Worm (Caenorhabditis elegans) whole organism, young adult: ENCODE results near the gene marg-1.

ENCODE experiments used
- B0019.2 ChIP-seq: fragments of 200-800 bp; sonication (Bioruptor generic); conservative IDR thresholded peaks from 2 replicates; pipeline ENCODE4 v1.3.6; 2022; ENCODE audit warnings: missing genetic modification reagents, missing genetic modification characterization, missing compliant biosample characterization
- B0336.3 ChIP-seq: fragments of 200-800 bp; sonication (Bioruptor generic); IDR thresholded peaks from 2 replicates; pipeline ENCODE4 v1.3.6; 2022; ENCODE audit warnings: missing genetic modification characterization, missing compliant biosample characterization
- C06A6.2 ChIP-seq: fragments of 200-800 bp; sonication (Bioruptor generic); conservative IDR thresholded peaks from 2 replicates; pipeline ENCODE4 v1.3.6; 2022; ENCODE audit warnings: missing genetic modification characterization, missing compliant biosample characterization
- C17E4.6 ChIP-seq: fragments of 200-800 bp; sonication (Bioruptor generic); IDR thresholded peaks from 2 replicates; pipeline ENCODE4 v1.3.6; 2022; ENCODE audit warnings: missing genetic modification reagents, missing genetic modification characterization, missing compliant biosample characterization
- D2030.7 ChIP-seq: fragments of 200-800 bp; sonication (Bioruptor generic); IDR thresholded peaks from 2 replicates; pipeline ENCODE4 v1.3.6; 2022; ENCODE audit warnings: missing genetic modification reagents, missing genetic modification characterization, missing compliant biosample characterization
- F23B12.7 ChIP-seq: sonication (generic microtip); optimal IDR thresholded peaks from 2 replicates; lab custom pipeline; 2017; ENCODE audit warnings: missing genetic modification characterization, mild to moderate bottlenecking, missing compliant biosample characterization, antibody characterized with exemption, moderate library complexity; ENCODE audit not compliant: insufficient read depth
- F49E8.2 ChIP-seq: sonication (generic microtip); optimal IDR thresholded peaks from 3 replicates; lab custom pipeline; 2017; ENCODE audit warnings: missing genetic modification characterization, mild to moderate bottlenecking, missing compliant biosample characterization, antibody characterized with exemption, moderate library complexity; ENCODE audit not compliant: insufficient read depth
- K11D2.4 ChIP-seq: fragments of 200-800 bp; sonication (Bioruptor generic); IDR thresholded peaks from 2 replicates; pipeline ENCODE4 v1.3.6; 2022; ENCODE audit warnings: missing genetic modification reagents, missing genetic modification characterization, missing compliant biosample characterization
- T26A5.8 ChIP-seq: sonication (generic microtip); optimal IDR thresholded peaks from 2 replicates; lab custom pipeline; 2016; ENCODE audit warnings: missing genetic modification characterization, missing compliant biosample characterization
- Y56A3A.18 ChIP-seq: fragments of 200-800 bp; sonication (Bioruptor generic); IDR thresholded peaks from 2 replicates; pipeline ENCODE4 v1.3.6; 2022; ENCODE audit warnings: missing genetic modification reagents, missing genetic modification characterization, missing compliant biosample characterization
- bed-1 ChIP-seq: fragments of 200-800 bp; sonication (Bioruptor generic); IDR thresholded peaks from 2 replicates; pipeline ENCODE4 v1.3.6; 2022; ENCODE audit warnings: missing genetic modification reagents, missing genetic modification characterization, missing compliant biosample characterization
- ccch-3 ChIP-seq: fragments of 200-800 bp; sonication (Bioruptor generic); optimal IDR thresholded peaks from 2 replicates; lab custom pipeline; 2018; ENCODE audit warnings: mild to moderate bottlenecking, missing genetic modification characterization, missing compliant biosample characterization
- cebp-1 ChIP-seq, 2 experiments: fragments of 200-800 bp in 1 of 2; sonication (Bioruptor generic) in 1 of 2; sonication (generic microtip) in 1 of 2; IDR thresholded peaks in 1 of 2; optimal IDR thresholded peaks in 1 of 2; 2 replicates each; pipeline versions ENCODE4 v1.3.6 to Lab custom; 2017 to 2022; ENCODE audit warnings: missing compliant biosample characterization in 2 of 2, missing genetic modification characterization in 2 of 2, mild to moderate bottlenecking in 1 of 2, missing genetic modification reagents in 1 of 2, moderate library complexity in 1 of 2
- cebp-2 ChIP-seq: fragments of 200-800 bp; sonication (Bioruptor generic); IDR thresholded peaks from 2 replicates; pipeline ENCODE4 v1.3.6; 2022; ENCODE audit warnings: missing genetic modification characterization, missing compliant biosample characterization
- ceh-100 ChIP-seq: fragments of 200-800 bp; sonication (Bioruptor generic); IDR thresholded peaks from 2 replicates; pipeline ENCODE4 v1.3.6; 2022; ENCODE audit warnings: missing genetic modification reagents, missing genetic modification characterization, missing compliant biosample characterization
- ceh-91 ChIP-seq: fragments of 200-800 bp; sonication (Bioruptor generic); IDR thresholded peaks from 2 replicates; pipeline ENCODE4 v1.3.6; 2022; ENCODE audit warnings: missing genetic modification reagents, missing genetic modification characterization, missing compliant biosample characterization
- chd-7 ChIP-seq: sonication (generic microtip); optimal IDR thresholded peaks from 2 replicates; lab custom pipeline; 2016; ENCODE audit warnings: mild to moderate bottlenecking, missing genetic modification characterization, moderate library complexity, missing compliant biosample characterization
- die-1 ChIP-seq: sonication (generic microtip); optimal IDR thresholded peaks from 2 replicates; lab custom pipeline; 2016; ENCODE audit warnings: missing genotype, mild to moderate bottlenecking, missing genetic modification characterization, missing compliant biosample characterization
- dpl-1 ChIP-seq: fragments of 150-350 bp; optimal IDR thresholded peaks from 2 replicates; lab custom pipeline; 2014; ENCODE audit warnings: missing biosample characterization, missing genetic modification reagents, missing genetic modification characterization
- egl-44 ChIP-seq: fragments of 200-800 bp; sonication (Bioruptor generic); IDR thresholded peaks from 2 replicates; pipeline ENCODE4 v1.3.6; 2022; ENCODE audit warnings: missing genetic modification reagents, missing genetic modification characterization, missing compliant biosample characterization
- egrh-3 ChIP-seq: fragments of 200-800 bp; sonication (Bioruptor generic); IDR thresholded peaks from 2 replicates; pipeline ENCODE4 v1.3.6; 2022; ENCODE audit warnings: missing genetic modification reagents, missing genetic modification characterization, missing compliant biosample characterization
- ekl-4 ChIP-seq: fragments of 200-800 bp; sonication (Bioruptor generic); IDR thresholded peaks from 2 replicates; pipeline ENCODE4 v1.3.6; 2022; ENCODE audit warnings: missing genetic modification reagents, missing genetic modification characterization, missing compliant biosample characterization
- gei-17 ChIP-seq: fragments of 200-800 bp; sonication (Bioruptor generic); optimal IDR thresholded peaks from 2 replicates; lab custom pipeline; 2018; ENCODE audit warnings: mild to moderate bottlenecking, missing genetic modification characterization, missing compliant biosample characterization
- let-526 ChIP-seq: fragments of 200-800 bp; sonication (Bioruptor generic); IDR thresholded peaks from 2 replicates; pipeline ENCODE4 v1.3.6; 2022; ENCODE audit warnings: missing genetic modification reagents, missing genetic modification characterization, missing compliant biosample characterization
- let-607 ChIP-seq, 2 experiments: fragments of 200-800 bp in 1 of 2; sonication (Bioruptor generic) in 1 of 2; sonication (generic microtip) in 1 of 2; optimal IDR thresholded peaks; 2 replicates each; lab custom pipeline; 2016 to 2018; ENCODE audit warnings: mild to moderate bottlenecking in 2 of 2, missing compliant biosample characterization in 2 of 2, missing genetic modification characterization in 2 of 2, moderate library complexity in 2 of 2, missing genotype in 1 of 2
- lin-54 ChIP-seq: fragments of 200-800 bp; sonication (Bioruptor generic); optimal IDR thresholded peaks from 2 replicates; lab custom pipeline; 2018; ENCODE audit warnings: mild to moderate bottlenecking, missing genetic modification characterization, missing compliant biosample characterization
- lir-1 ChIP-seq: fragments of 200-800 bp; sonication (Bioruptor generic); conservative IDR thresholded peaks from 2 replicates; pipeline ENCODE4 v1.3.6; 2022; ENCODE audit warnings: missing genetic modification reagents, missing genetic modification characterization, missing compliant biosample characterization
- lsy-27 ChIP-seq: sonication (generic microtip); optimal IDR thresholded peaks from 2 replicates; lab custom pipeline; 2017; ENCODE audit warnings: missing genetic modification characterization, mild to moderate bottlenecking, missing compliant biosample characterization, antibody characterized with exemption, missing genotype, borderline replicate concordance; ENCODE audit not compliant: insufficient read depth
- madf-3 ChIP-seq: fragments of 200-800 bp; sonication (Bioruptor generic); IDR thresholded peaks from 2 replicates; pipeline ENCODE4 v1.3.6; 2022; ENCODE audit warnings: missing genetic modification reagents, missing genetic modification characterization, missing compliant biosample characterization
- mcd-1 ChIP-seq: fragments of 200-800 bp; sonication (Bioruptor generic); IDR thresholded peaks from 2 replicates; pipeline ENCODE4 v1.3.6; 2022; ENCODE audit warnings: missing genetic modification reagents, missing genetic modification characterization, missing compliant biosample characterization
- mel-28 ChIP-seq: sonication (generic microtip); optimal IDR thresholded peaks from 2 replicates; lab custom pipeline; 2016; ENCODE audit warnings: borderline replicate concordance, mild to moderate bottlenecking, missing genetic modification characterization, missing compliant biosample characterization
- nfya-1 ChIP-seq: sonication (generic microtip); optimal IDR thresholded peaks from 2 replicates; lab custom pipeline; 2017; ENCODE audit warnings: antibody characterized with exemption, missing compliant biosample characterization, missing genetic modification characterization, borderline replicate concordance; ENCODE audit not compliant: insufficient read depth
- rec-8 ChIP-seq, 2 experiments: sonication (generic microtip); optimal IDR thresholded peaks; 2 replicates each; lab custom pipeline; 2016; ENCODE audit warnings: mild to moderate bottlenecking in 2 of 2, missing genetic modification characterization in 2 of 2, missing genetic modification reagents in 2 of 2, missing genotype in 2 of 2, missing biosample characterization in 1 of 2, missing compliant biosample characterization in 1 of 2, moderate library complexity in 1 of 2
- sea-2 ChIP-seq: fragments of 200-800 bp; sonication (Bioruptor generic); IDR thresholded peaks from 2 replicates; pipeline ENCODE4 v1.3.6; 2022; ENCODE audit warnings: missing genetic modification characterization, missing compliant biosample characterization
- snpc-3.4 ChIP-seq: sonication (generic microtip); optimal IDR thresholded peaks from 2 replicates; lab custom pipeline; 2017; ENCODE audit warnings: missing genetic modification characterization, mild to moderate bottlenecking, missing compliant biosample characterization, antibody characterized with exemption, moderate library complexity, missing genotype, missing genetic modification reagents
- somi-1 ChIP-seq: fragments of 200-800 bp; sonication (Bioruptor generic); optimal IDR thresholded peaks from 2 replicates; lab custom pipeline; 2018; ENCODE audit warnings: mild to moderate bottlenecking, missing genetic modification characterization, missing compliant biosample characterization
- sptf-2 ChIP-seq: fragments of 200-800 bp; sonication (Bioruptor generic); optimal IDR thresholded peaks from 2 replicates; lab custom pipeline; 2018; ENCODE audit warnings: mild to moderate bottlenecking, missing genetic modification characterization, missing compliant biosample characterization
- tbx-9 ChIP-seq: sonication (generic microtip); optimal IDR thresholded peaks from 2 replicates; lab custom pipeline; 2016; ENCODE audit warnings: borderline replicate concordance, missing genetic modification characterization, inconsistent platforms, missing compliant biosample characterization
- zfh-2 ChIP-seq: fragments of 200-800 bp; sonication (Bioruptor generic); conservative IDR thresholded peaks from 2 replicates; pipeline ENCODE4 v1.3.6; 2022; ENCODE audit warnings: missing genetic modification reagents, missing genetic modification characterization, missing compliant biosample characterization
- zim-3 ChIP-seq: sonication (generic microtip); optimal IDR thresholded peaks from 2 replicates; lab custom pipeline; 2017; ENCODE audit warnings: mild to moderate bottlenecking, missing genetic modification characterization, moderate library complexity, missing compliant biosample characterization
- ztf-22 ChIP-seq: fragments of 200-800 bp; sonication (Bioruptor generic); optimal IDR thresholded peaks from 2 replicates; lab custom pipeline; 2018; ENCODE audit warnings: mild to moderate bottlenecking, missing genetic modification characterization, moderate library complexity, missing compliant biosample characterization
- ztf-28 ChIP-seq: fragments of 200-800 bp; sonication (Bioruptor generic); IDR thresholded peaks from 2 replicates; pipeline ENCODE4 v1.3.6; 2022; ENCODE audit warnings: missing genetic modification reagents, missing genetic modification characterization, missing compliant biosample characterization
- ztf-3 ChIP-seq: fragments of 200-800 bp; sonication (Bioruptor generic); optimal IDR thresholded peaks from 2 replicates; lab custom pipeline; 2018; ENCODE audit warnings: mild to moderate bottlenecking, missing genetic modification characterization, missing compliant biosample characterization

Gene marg-1

ce11 chrX:3764295-3764694 is 16.6 kb downstream of the marg-1 start, which contains the start of gene F47B7.3:
Gene F47B7.3, minus strand, starts transcription at chrX:3764395.
- TF ChIP-seq egrh-3 = no peak
- TF ChIP-seq lsy-27 (tag; lab: Kevin White, UChicago) = no peak
- no peak for TF ChIP-seq ceh-100 (GFP tag; lab: Robert Waterston, UW)
- no peak for TF ChIP-seq mcd-1
- TF ChIP-seq ccch-3 (GFP tag; lab: Kevin White, UChicago) = no peak
- no peak for TF ChIP-seq chd-7
- no peak for TF ChIP-seq die-1 (tag; lab: Kevin White, UChicago)
- TF ChIP-seq dpl-1 = no peak

ce11 chrX:3762410-3762809 is 18.5 kb downstream of the marg-1 start, which contains the start of gene T14G12.11:
Gene T14G12.11, minus strand, starts transcription at chrX:3762547.
- TF ChIP-seq dpl-1 (no peak), mel-28 (no peak), lir-1 (GFP tag; lab: Robert Waterston, UW) (no peak), F23B12.7 (tag; lab: Kevin White, UChicago) (no peak), gei-17 (no peak), F49E8.2 (tag; lab: Kevin White, UChicago) (no peak), ceh-91 (GFP tag; lab: Robert Waterston, UW) (no peak), tbx-9 (tag; lab: Kevin White, UChicago) (no peak), D2030.7 (GFP tag; lab: Robert Waterston, UW) (no peak), somi-1 (GFP tag; lab: Kevin White, UChicago) (no peak), nfya-1 (no peak), ztf-3 (GFP tag; lab: Kevin White, UChicago) (no peak), C06A6.2 (GFP tag; lab: Robert Waterston, UW) (no peak), B0336.3 (GFP tag; lab: Robert Waterston, UW) (no peak), cebp-1 (GFP tag; IDR thresholded peaks at IDR 0.05; lab: Robert Waterston, UW) (no peak), cebp-1 (tag; optimal IDR thresholded peaks at IDR 0.05; lab: Kevin White, UChicago) (no peak)

- TF ChIP-seq zim-3 (no peak), lin-54 (GFP tag; lab: Kevin White, UChicago) (no peak), ztf-28 (GFP tag; lab: Robert Waterston, UW) (no peak), K11D2.4 (GFP tag; lab: Robert Waterston, UW) (no peak), sea-2 (0 out of 2 replicates have a peak, but pooled peaks have one; percentile 42), cebp-2 (GFP tag; lab: Robert Waterston, UW) (no peak), let-607 (tag; optimal IDR thresholded peaks at IDR 0.05; lab: Kevin White, UChicago) (no peak), egl-44 (GFP tag; lab: Robert Waterston, UW) (peak; percentile 64; the same call in 1 of the 2 replicates), let-526 (GFP tag; lab: Robert Waterston, UW) (no peak), sptf-2 (GFP tag; lab: Kevin White, UChicago) (no peak), T26A5.8 (no peak), Y56A3A.18 (GFP tag; lab: Robert Waterston, UW) (no peak), ztf-22 (GFP tag; lab: Kevin White, UChicago) (no peak), C17E4.6 (GFP tag; lab: Robert Waterston, UW) (no peak), ekl-4 (GFP tag; lab: Robert Waterston, UW) (0 out of 2 replicates have a peak, but pooled peaks have one; percentile 18), zfh-2 (GFP tag; lab: Robert Waterston, UW) (peak; percentile 37; the same call in 1 of the 2 replicates), rec-8 (tag; optimal IDR thresholded peaks at IDR 0.05; lab: Kevin White, UChicago) (no peak), B0019.2 (no peak), lir-1 (GFP tag; lab: Robert Waterston, UW) (no peak), bed-1 (GFP tag; lab: Robert Waterston, UW) (no peak), madf-3 (GFP tag; lab: Robert Waterston, UW) (0 out of 2 replicates have a peak, but pooled peaks have one; percentile 44), snpc-3.4 (no peak)
These were observed 21.1 kb downstream of the marg-1 start for ce11 chrX:3759820-3760219.
